Worm (Caenorhabditis elegans) whole organism, mixed stage, embryonic: Measurements from ENCODE around the gene D2023.3.

Experiments used
- M03D4.4 ChIP-seq: sonication (generic microtip); optimal IDR thresholded peaks from 2 replicates; lab custom pipeline; 2017; ENCODE audit warnings: mild to moderate bottlenecking, missing genetic modification characterization, missing compliant biosample characterization
- bed-3 ChIP-seq: fragments of 200-800 bp; sonication (Bioruptor generic); optimal IDR thresholded peaks from 3 replicates; lab custom pipeline; 2018; ENCODE audit warnings: mild to moderate bottlenecking, missing genetic modification characterization, moderate library complexity, missing compliant biosample characterization
- blmp-1 ChIP-seq: fragments of 150-350 bp; optimal IDR thresholded peaks from 2 replicates; lab custom pipeline; 2014; ENCODE audit warnings: missing biosample characterization, missing genetic modification characterization
- ceh-39 ChIP-seq: fragments of 150-350 bp; optimal IDR thresholded peaks from 2 replicates; lab custom pipeline; 2014; ENCODE audit warnings: missing biosample characterization, missing genetic modification characterization
- ceh-43 ChIP-seq: fragments of 200-800 bp; sonication (Bioruptor generic); optimal IDR thresholded peaks from 2 replicates; lab custom pipeline; 2018; ENCODE audit warnings: mild to moderate bottlenecking, missing genetic modification characterization, moderate library complexity, missing compliant biosample characterization
- ceh-83 ChIP-seq: fragments of 200-800 bp; sonication (Bioruptor generic); optimal IDR thresholded peaks from 2 replicates; lab custom pipeline; 2018; ENCODE audit warnings: mild to moderate bottlenecking, missing genetic modification characterization, missing compliant biosample characterization
- ces-1 ChIP-seq: fragments of 150-350 bp; optimal IDR thresholded peaks from 2 replicates; lab custom pipeline; 2014; ENCODE audit warnings: missing biosample characterization, missing genetic modification reagents, missing genetic modification characterization
- cnd-1 ChIP-seq: fragments of 200-800 bp; sonication (Bioruptor generic); optimal IDR thresholded peaks from 2 replicates; lab custom pipeline; 2018; ENCODE audit warnings: mild to moderate bottlenecking, missing genetic modification characterization, missing compliant biosample characterization
- drap-1 ChIP-seq: fragments of 200-800 bp; sonication (Bioruptor generic); optimal IDR thresholded peaks from 3 replicates; lab custom pipeline; 2018; ENCODE audit warnings: mild to moderate bottlenecking, missing genetic modification characterization, missing compliant biosample characterization
- elt-1 ChIP-seq: sonication (generic microtip); optimal IDR thresholded peaks from 2 replicates; lab custom pipeline; 2017; ENCODE audit warnings: missing genetic modification characterization, mild to moderate bottlenecking, missing compliant biosample characterization, antibody characterized with exemption, moderate library complexity, borderline replicate concordance; ENCODE audit not compliant: insufficient read depth
- flh-1 ChIP-seq: fragments of 200-800 bp; sonication (Bioruptor generic); optimal IDR thresholded peaks from 2 replicates; lab custom pipeline; 2018; ENCODE audit warnings: mild to moderate bottlenecking, missing genetic modification characterization, moderate library complexity, missing compliant biosample characterization
- ham-2 ChIP-seq: fragments of 200-800 bp; sonication (Bioruptor generic); optimal IDR thresholded peaks from 2 replicates; lab custom pipeline; 2018; ENCODE audit warnings: mild to moderate bottlenecking, missing genetic modification characterization, missing compliant biosample characterization
- hlh-1 ChIP-seq: fragments of 150-350 bp; optimal IDR thresholded peaks from 2 replicates; lab custom pipeline; 2014; ENCODE audit warnings: missing biosample characterization, missing genetic modification reagents, missing genetic modification characterization
- lin-13 ChIP-seq: fragments of 150-350 bp; optimal IDR thresholded peaks from 2 replicates; lab custom pipeline; 2014; ENCODE audit warnings: missing biosample characterization, missing genetic modification characterization
- lin-32 ChIP-seq: fragments of 200-800 bp; sonication (Bioruptor generic); optimal IDR thresholded peaks from 2 replicates; lab custom pipeline; 2018; ENCODE audit warnings: mild to moderate bottlenecking, missing genetic modification characterization, missing compliant biosample characterization
- lsy-2 ChIP-seq: fragments of 150-350 bp; optimal IDR thresholded peaks from 2 replicates; lab custom pipeline; 2014; ENCODE audit warnings: missing biosample characterization, missing genetic modification characterization
- mab-5 ChIP-seq: fragments of 150-350 bp; optimal IDR thresholded peaks from 2 replicates; lab custom pipeline; 2014; ENCODE audit warnings: missing biosample characterization, missing genetic modification characterization
- mep-1 ChIP-seq: fragments of 150-350 bp; optimal IDR thresholded peaks from 2 replicates; lab custom pipeline; 2017; ENCODE audit warnings: missing biosample characterization, missing genetic modification reagents, missing genetic modification characterization, inconsistent platforms
- mls-2 ChIP-seq: sonication (generic microtip); optimal IDR thresholded peaks from 2 replicates; lab custom pipeline; 2016; ENCODE audit warnings: mild to moderate bottlenecking, missing genetic modification characterization, moderate library complexity, missing compliant biosample characterization
- nhr-12 ChIP-seq: fragments of 150-350 bp; optimal IDR thresholded peaks from 2 replicates; lab custom pipeline; 2014; ENCODE audit warnings: missing biosample characterization, missing genetic modification characterization
- nhr-2 ChIP-seq: fragments of 150-350 bp; optimal IDR thresholded peaks from 2 replicates; lab custom pipeline; 2014; ENCODE audit warnings: missing biosample characterization, missing genetic modification characterization
- nhr-237 ChIP-seq: fragments of 150-350 bp; optimal IDR thresholded peaks from 2 replicates; lab custom pipeline; 2014; ENCODE audit warnings: missing biosample characterization, missing genetic modification characterization
- nhr-28 ChIP-seq: fragments of 150-350 bp; optimal IDR thresholded peaks from 2 replicates; lab custom pipeline; 2014; ENCODE audit warnings: missing biosample characterization, missing genetic modification characterization
- nhr-76 ChIP-seq: sonication (generic microtip); optimal IDR thresholded peaks from 2 replicates; lab custom pipeline; 2017; ENCODE audit warnings: missing biosample characterization, missing genetic modification characterization
- pha-4 ChIP-seq: fragments of 150-350 bp; optimal IDR thresholded peaks from 2 replicates; lab custom pipeline; 2018; ENCODE audit warnings: missing biosample characterization, missing genetic modification reagents, missing genetic modification characterization
- snpc-4 ChIP-seq: fragments of 150-350 bp; optimal IDR thresholded peaks from 2 replicates; lab custom pipeline; 2014; ENCODE audit warnings: missing biosample characterization, missing genetic modification characterization
- sptf-1 ChIP-seq: sonication (generic microtip); optimal IDR thresholded peaks from 2 replicates; lab custom pipeline; 2017; ENCODE audit warnings: mild to moderate bottlenecking, missing genetic modification characterization, moderate library complexity, missing compliant biosample characterization
- unc-120 ChIP-seq: sonication (generic microtip); optimal IDR thresholded peaks from 2 replicates; lab custom pipeline; 2017; ENCODE audit warnings: missing genetic modification characterization, missing compliant biosample characterization; ENCODE audit not compliant: poor library complexity, severe bottlenecking
- unc-39 ChIP-seq: fragments of 150-350 bp; optimal IDR thresholded peaks from 2 replicates; lab custom pipeline; 2014; ENCODE audit warnings: missing biosample characterization, missing genetic modification characterization
- unc-62 ChIP-seq: fragments of 150-350 bp; optimal IDR thresholded peaks from 2 replicates; lab custom pipeline; 2014; ENCODE audit warnings: missing biosample characterization, missing genetic modification reagents, missing genetic modification characterization
- ztf-11 ChIP-seq: fragments of 150-350 bp; optimal IDR thresholded peaks from 2 replicates; lab custom pipeline; 2014; ENCODE audit warnings: missing biosample characterization, missing genetic modification characterization

Gene D2023.3

DNA sequence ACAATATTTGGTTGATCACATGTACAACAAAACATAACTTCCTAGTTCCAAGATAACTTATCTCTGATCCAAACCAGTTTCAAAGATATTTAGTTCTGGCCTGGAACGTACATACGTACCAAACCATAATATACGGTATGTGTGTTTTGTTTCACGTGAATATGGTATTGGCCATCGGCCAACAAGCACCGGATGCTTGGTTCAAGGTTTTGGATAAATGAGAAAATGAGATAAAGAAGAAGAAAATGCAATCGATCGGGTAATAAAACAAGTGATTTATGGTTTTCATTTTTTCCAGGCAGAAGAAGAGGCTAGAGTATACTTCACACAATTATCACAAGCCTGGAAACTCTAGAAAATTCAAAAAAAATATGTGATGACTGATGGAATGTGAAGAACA is 16.5 kb downstream of the D2023.3 start:
- TF ChIP-seq ceh-83 (GFP tag; lab: Kevin White, UChicago), result no peak
- TF ChIP-seq sptf-1 (tag; lab: Kevin White, UChicago), result no peak
- no peak for TF ChIP-seq M03D4.4
- no peak for TF ChIP-seq pha-4
- no peak for TF ChIP-seq nhr-76 (tag; lab: Kevin White, UChicago)
- no peak for TF ChIP-seq ceh-43
- TF ChIP-seq bed-3 (GFP tag; lab: Kevin White, UChicago), result no peak
- TF ChIP-seq blmp-1 (tag; lab: Kevin White, UChicago), result no peak
- TF ChIP-seq drap-1 (GFP tag; lab: Kevin White, UChicago), result no peak
- TF ChIP-seq cnd-1 (tag; lab: Kevin White, UChicago), result no peak
- TF ChIP-seq lsy-2 (tag; lab: Kevin White, UChicago), result no peak

- TF ChIP-seq blmp-1 (tag; lab: Kevin White, UChicago) (no peak), lsy-2 (tag; lab: Kevin White, UChicago) (no peak), unc-120 (no peak), nhr-76 (tag; lab: Kevin White, UChicago) (no peak), flh-1 (no peak), lin-13 (no peak), snpc-4 (tag; lab: Kevin White, UChicago) (no peak), mls-2 (no peak), unc-62 (no peak), hlh-1 (tag; lab: Kevin White, UChicago) (no peak), ceh-83 (GFP tag; lab: Kevin White, UChicago) (no peak), cnd-1 (tag; lab: Kevin White, UChicago) (no peak), ztf-11 (no peak), nhr-237 (no peak), nhr-12 (tag; lab: Kevin White, UChicago) (no peak), lin-32 (GFP tag; lab: Kevin White, UChicago) (no peak), M03D4.4 (no peak), nhr-2 (no peak), bed-3 (GFP tag; lab: Kevin White, UChicago) (no peak)
Measured at ce11 chrV:11794172-11794571, 17.6 kb downstream of the D2023.3 start.

ce11 chrV:11789474-11789873 is 22.3 kb downstream of the D2023.3 start, which contains the start of gene D2023.1:
Gene D2023.1, plus strand, starts transcription at chrV:11789550.
- TF ChIP-seq cnd-1 (tag; lab: Kevin White, UChicago), result no peak
- TF ChIP-seq bed-3 (GFP tag; lab: Kevin White, UChicago), result no peak
- TF ChIP-seq blmp-1 (tag; lab: Kevin White, UChicago), result no peak
- no peak for TF ChIP-seq flh-1
- TF ChIP-seq lsy-2 (tag; lab: Kevin White, UChicago), result no peak
- TF ChIP-seq nhr-28 (tag; lab: Kevin White, UChicago), result no peak
- no peak for TF ChIP-seq nhr-237
- no peak for TF ChIP-seq ces-1
- TF ChIP-seq M03D4.4, result no peak
- TF ChIP-seq elt-1 (tag; lab: Kevin White, UChicago), result no peak
- no peak for TF ChIP-seq unc-62
- TF ChIP-seq ham-2 (GFP tag; lab: Kevin White, UChicago), result no peak
- no peak for TF ChIP-seq ceh-83 (GFP tag; lab: Kevin White, UChicago)
- TF ChIP-seq unc-39 (tag; lab: Kevin White, UChicago), result no peak
- TF ChIP-seq snpc-4 (tag; lab: Kevin White, UChicago), result no peak
- TF ChIP-seq drap-1 (GFP tag; lab: Kevin White, UChicago), result no peak
- TF ChIP-seq ceh-43, result no peak

DNA sequence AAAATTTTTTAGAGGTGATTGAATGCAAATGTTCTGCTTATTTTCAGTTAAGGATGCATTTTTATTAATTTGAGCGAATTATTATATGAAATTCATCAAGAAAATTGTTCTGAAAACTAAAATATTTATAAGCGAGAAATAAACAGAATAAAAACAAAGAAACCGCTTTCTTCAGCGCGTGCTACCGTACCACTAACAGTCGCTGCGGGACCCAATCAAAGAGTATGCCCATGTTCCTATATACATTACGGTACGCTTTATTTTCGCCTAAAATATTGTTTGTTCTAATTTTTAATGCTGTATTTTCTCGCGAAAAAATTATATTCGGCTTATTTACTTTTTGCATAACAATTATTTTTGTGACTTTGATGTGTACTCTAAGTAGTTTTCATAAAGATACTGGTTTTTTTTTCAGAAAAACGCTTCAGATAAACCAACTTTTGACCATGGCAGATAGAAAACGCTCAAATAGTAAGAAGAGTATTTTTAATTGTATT is 24.0 kb downstream of the D2023.3 start, which contains the start of gene F55A11.8:
TSS of gene F55A11.8 (plus strand) at position 447 of the 497 bp plus-strand sequence.
- TF ChIP-seq sptf-1 (tag; lab: Kevin White, UChicago) (no peak), nhr-237 (no peak), mab-5 (no peak), lin-32 (GFP tag; lab: Kevin White, UChicago) (no peak), nhr-76 (tag; lab: Kevin White, UChicago) (no peak), mep-1 (tag; lab: Kevin White, UChicago) (no peak), M03D4.4 (no peak), nhr-12 (tag; lab: Kevin White, UChicago) (no peak)
- TF ChIP-seq, all 35 proteins: peak for 0

DNA sequence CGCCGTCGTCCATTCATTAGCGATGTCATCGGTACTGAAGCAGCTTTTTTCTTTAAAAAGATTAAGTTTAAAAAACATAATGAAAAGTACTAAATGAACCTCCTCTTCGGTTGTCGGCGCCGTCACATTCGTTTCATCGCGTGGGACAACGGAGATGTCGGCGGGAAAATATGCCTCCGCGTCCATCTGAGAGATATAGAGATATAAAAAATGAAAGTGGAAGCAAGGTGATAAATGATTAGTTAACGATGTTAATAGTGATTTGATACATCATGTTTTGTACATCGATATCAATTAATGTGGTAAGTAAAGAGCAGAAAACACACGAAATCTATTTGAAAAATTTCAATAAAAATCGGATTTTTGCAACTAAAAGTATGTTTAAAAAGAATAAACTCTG is 24.6 kb downstream of the D2023.3 start, which contains the start of gene F55A11.7:
TSS of gene F55A11.7 (minus strand) at position 186 of the 400 bp plus-strand sequence.
- TF ChIP-seq snpc-4 (tag; lab: Kevin White, UChicago) (no peak), ceh-39 (tag; lab: Kevin White, UChicago) (no peak), nhr-76 (tag; lab: Kevin White, UChicago) (no peak), elt-1 (tag; lab: Kevin White, UChicago) (no peak), ztf-11 (no peak), nhr-28 (tag; lab: Kevin White, UChicago) (no peak), nhr-2 (no peak), cnd-1 (tag; lab: Kevin White, UChicago) (no peak), ceh-43 (no peak), mls-2 (no peak)
- TF ChIP-seq, all 35 proteins: peak for 0
